Fruit fly (Drosophila melanogaster) whole organism, wandering third instar larva: Measurements from ENCODE around the gene CG15263.

Source experiments
- Abd-B ChIP-seq: fragments of >200 bp; optimal IDR thresholded peaks from 2 replicates; lab custom pipeline; 2017; ENCODE audit warnings: missing biosample characterization, missing genetic modification characterization
- CG32264 ChIP-seq: fragments of 200-800 bp; sonication (Bioruptor generic); optimal IDR thresholded peaks from 2 replicates; lab custom pipeline; 2016; ENCODE audit warnings: missing biosample characterization, missing genetic modification characterization
- CrebA ChIP-seq: fragments of 200-800 bp; sonication (Bioruptor generic); optimal IDR thresholded peaks from 2 replicates; lab custom pipeline; 2016; ENCODE audit warnings: missing biosample characterization, mild to moderate bottlenecking, missing genetic modification characterization, borderline replicate concordance
- Dfd ChIP-seq: fragments of >200 bp; optimal IDR thresholded peaks from 2 replicates; lab custom pipeline; 2017; ENCODE audit warnings: missing biosample characterization, missing genetic modification characterization
- Dif ChIP-seq: fragments of 200-275, 200-300 bp; sonication (Bioruptor generic); optimal IDR thresholded peaks from 2 replicates; lab custom pipeline; 2018; ENCODE audit warnings: missing biosample characterization, missing genetic modification characterization; ENCODE audit not compliant: partially characterized antibody
- GATAd ChIP-seq: sonication (Bioruptor generic); optimal IDR thresholded peaks from 2 replicates; lab custom pipeline; 2016; ENCODE audit warnings: missing biosample characterization, missing genetic modification characterization
- HLH106 ChIP-seq: fragments of 200-800 bp; optimal IDR thresholded peaks from 3 replicates; lab custom pipeline; 2019; ENCODE audit warnings: missing biosample characterization, mild to moderate bottlenecking, missing genetic modification characterization, moderate library complexity
- Hnf4 ChIP-seq: fragments of 200-800 bp; sonication (Bioruptor generic); optimal IDR thresholded peaks from 2 replicates; lab custom pipeline; 2016; ENCODE audit warnings: missing biosample characterization, mild to moderate bottlenecking, missing genetic modification characterization
- Hr78 ChIP-seq: fragments of >200 bp; optimal IDR thresholded peaks from 2 replicates; lab custom pipeline; 2017; ENCODE audit warnings: missing biosample characterization, missing genetic modification characterization
- Jra ChIP-seq: sonication (Bioruptor generic); optimal IDR thresholded peaks from 2 replicates; lab custom pipeline; 2016; ENCODE audit warnings: missing biosample characterization, missing genetic modification characterization
- Mio ChIP-seq: sonication (Bioruptor generic); optimal IDR thresholded peaks from 2 replicates; lab custom pipeline; 2016; ENCODE audit warnings: missing biosample characterization, missing genetic modification characterization
- Myc ChIP-seq: fragments of >200 bp; optimal IDR thresholded peaks from 2 replicates; lab custom pipeline; 2017
- N ChIP-seq: fragments of >200 bp; optimal IDR thresholded peaks from 2 replicates; lab custom pipeline; 2018; ENCODE audit warnings: missing biosample characterization, missing external identifiers, missing genetic modification characterization
- OdsH ChIP-seq: fragments of 200-800 bp; sonication (Bioruptor generic); optimal IDR thresholded peaks from 2 replicates; lab custom pipeline; 2016; ENCODE audit warnings: missing biosample characterization, mild to moderate bottlenecking, missing genetic modification characterization
- Sp1 ChIP-seq: fragments of 200-800 bp; sonication (Bioruptor generic); optimal IDR thresholded peaks from 3 replicates; lab custom pipeline; 2019; ENCODE audit warnings: missing biosample characterization, mild to moderate bottlenecking, missing genetic modification characterization, moderate library complexity
- Vsx2 ChIP-seq: fragments of 200-300, 225-300 bp; sonication (Bioruptor generic); optimal IDR thresholded peaks from 2 replicates; lab custom pipeline; 2018; ENCODE audit warnings: missing biosample characterization, missing genetic modification characterization; ENCODE audit not compliant: partially characterized antibody
- br ChIP-seq: fragments of 200-800 bp; sonication (Bioruptor generic); optimal IDR thresholded peaks from 2 replicates; lab custom pipeline; 2016; ENCODE audit warnings: missing biosample characterization, missing genetic modification characterization
- brk ChIP-seq: fragments of 200-800 bp; sonication (Bioruptor generic); optimal IDR thresholded peaks from 2 replicates; lab custom pipeline; 2016; ENCODE audit warnings: missing biosample characterization, mild to moderate bottlenecking, missing genetic modification characterization
- dl ChIP-seq, 2 experiments: fragments of 175-275, 200-275 bp in 1 of 2; fragments of 200-275 bp in 1 of 2; sonication (Bioruptor generic); optimal IDR thresholded peaks; lab custom pipeline; 2018; ENCODE audit warnings: mild to moderate bottlenecking in 2 of 2, missing biosample characterization in 2 of 2, missing genetic modification characterization in 2 of 2, moderate library complexity in 2 of 2; ENCODE audit not compliant: partially characterized antibody in 2 of 2, insufficient read depth in 1 of 2
- dmrt93B ChIP-seq: fragments of 200-800 bp; sonication (Bioruptor generic); optimal IDR thresholded peaks from 2 replicates; lab custom pipeline; 2018; ENCODE audit warnings: missing biosample characterization, mild to moderate bottlenecking, missing genetic modification characterization
- dsf ChIP-seq: sonication (Bioruptor generic); optimal IDR thresholded peaks from 2 replicates; lab custom pipeline; 2016; ENCODE audit warnings: missing biosample characterization, missing genetic modification characterization, borderline replicate concordance
- ey ChIP-seq: fragments of 200-800 bp; sonication (Bioruptor generic); optimal IDR thresholded peaks from 2 replicates; lab custom pipeline; 2016; ENCODE audit warnings: missing biosample characterization, missing genetic modification characterization
- foxo ChIP-seq, 2 experiments: fragments of 200-800 bp; sonication (Bioruptor generic); optimal IDR thresholded peaks; 2 replicates in 1 of 2; 3 replicates in 1 of 2; lab custom pipeline; 2016 to 2017; ENCODE audit warnings: missing biosample characterization in 2 of 2, missing genetic modification characterization in 2 of 2
- fru ChIP-seq: fragments of 200-800 bp; sonication (Bioruptor generic); optimal IDR thresholded peaks from 3 replicates; lab custom pipeline; 2016; ENCODE audit warnings: missing biosample characterization, mild to moderate bottlenecking, missing genetic modification characterization
- h ChIP-seq: fragments of 200-800 bp; sonication (Bioruptor generic); optimal IDR thresholded peaks from 3 replicates; lab custom pipeline; 2016; ENCODE audit warnings: missing biosample characterization, mild to moderate bottlenecking, missing genetic modification characterization
- jim ChIP-seq: fragments of 175-275, 200-325 bp; sonication (Bioruptor generic); optimal IDR thresholded peaks from 2 replicates; lab custom pipeline; 2016; ENCODE audit warnings: missing biosample characterization, mild to moderate bottlenecking, missing genetic modification characterization
- lola ChIP-seq: fragments of >200 bp; optimal IDR thresholded peaks from 2 replicates; lab custom pipeline; 2017; ENCODE audit warnings: missing biosample characterization, missing genetic modification characterization
- pan ChIP-seq: fragments of >200 bp; optimal IDR thresholded peaks from 2 replicates; lab custom pipeline; 2017
- psq ChIP-seq: fragments of 200-800 bp; sonication (Bioruptor generic); optimal IDR thresholded peaks from 3 replicates; lab custom pipeline; 2017; ENCODE audit warnings: missing biosample characterization, mild to moderate bottlenecking, missing genetic modification characterization, moderate library complexity
- rgr ChIP-seq: fragments of 200-800 bp; sonication (Bioruptor generic); optimal IDR thresholded peaks from 3 replicates; lab custom pipeline; 2016; ENCODE audit warnings: missing biosample characterization, mild to moderate bottlenecking, missing genetic modification characterization
- sage ChIP-seq: fragments of 200-800 bp; sonication (Bioruptor generic); optimal IDR thresholded peaks from 2 replicates; lab custom pipeline; 2016; ENCODE audit warnings: missing biosample characterization, mild to moderate bottlenecking, missing genetic modification characterization
- sv ChIP-seq: fragments of 200-800 bp; sonication (Bioruptor generic); optimal IDR thresholded peaks from 3 replicates; lab custom pipeline; 2016; ENCODE audit warnings: missing biosample characterization, missing genetic modification characterization
- tai ChIP-seq: sonication (Bioruptor generic); optimal IDR thresholded peaks from 2 replicates; lab custom pipeline; 2016; ENCODE audit warnings: missing biosample characterization, missing genetic modification characterization
- usp ChIP-seq: fragments of >200 bp; optimal IDR thresholded peaks from 2 replicates; lab custom pipeline; 2017; ENCODE audit warnings: missing biosample characterization, missing genetic modification characterization
- woc ChIP-seq: sonication (Bioruptor generic); optimal IDR thresholded peaks from 2 replicates; lab custom pipeline; 2016; ENCODE audit warnings: missing biosample characterization, mild to moderate bottlenecking, missing genetic modification characterization

Gene CG15263

DNA sequence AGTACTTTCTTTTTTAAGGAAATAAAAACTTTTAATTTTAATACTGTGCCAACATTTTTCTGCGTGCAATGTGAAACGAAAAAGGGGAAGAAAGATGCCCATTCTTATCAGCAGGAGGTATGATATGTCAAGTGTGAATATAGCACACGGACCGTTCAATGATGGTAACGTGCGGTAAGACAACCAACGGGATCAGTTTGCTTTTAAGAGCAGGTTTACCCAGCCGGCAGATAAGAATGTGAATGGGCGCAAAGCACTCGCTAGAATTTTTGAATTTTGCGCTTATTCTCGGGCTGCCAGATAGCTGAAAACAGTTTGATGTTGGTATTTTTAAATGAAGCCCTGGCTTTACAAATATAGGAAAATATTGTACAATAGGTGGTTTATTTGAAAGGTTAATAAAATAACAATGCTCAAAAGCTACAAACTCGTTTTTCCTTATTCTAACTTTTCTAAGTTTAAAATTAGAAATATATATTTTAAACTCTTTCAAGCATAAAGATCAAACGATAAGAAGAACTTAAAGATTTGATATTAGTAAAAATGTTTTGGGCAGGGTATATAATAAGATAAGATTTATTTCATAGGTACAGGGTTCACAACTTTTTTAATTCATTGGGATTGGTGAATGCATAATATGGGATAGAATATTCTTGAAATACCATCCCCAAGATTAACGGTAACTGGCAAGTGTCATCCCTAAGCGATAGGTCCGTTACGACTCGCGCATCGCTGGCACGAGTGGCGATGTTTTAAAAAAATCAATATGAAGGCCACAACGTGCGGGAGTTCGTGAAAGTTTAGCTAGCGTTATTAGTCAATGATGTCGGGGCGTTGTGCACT lies 36.4 kb upstream of the CG15263 start, which contains the start of gene dao:
TSS of gene dao (plus strand) at position 717 of the 843 bp plus-strand sequence.
- TF ChIP-seq HLH106 (tag; lab: Kevin White, UChicago): peak; percentile 6
- TF ChIP-seq Dfd: no peak
- no peak for TF ChIP-seq dsf
- TF ChIP-seq woc (GFP tag; lab: Kevin White, UChicago): no peak
- no peak for TF ChIP-seq Myc (lab: Kevin White, UChicago)
- no peak for TF ChIP-seq CrebA (GFP tag; lab: Kevin White, UChicago)
- TF ChIP-seq Mio: no peak
- TF ChIP-seq usp (GFP tag; lab: Kevin White, UChicago): no peak
- no peak for TF ChIP-seq GATAd (GFP tag; lab: Kevin White, UChicago)
- no peak for TF ChIP-seq Dif (GFP tag; lab: Kevin White, UChicago)
- TF ChIP-seq dl (GFP tag; optimal IDR thresholded peaks at IDR 0.05; lab: Kevin White, UChicago; ENCODE audit: insufficient read depth in 1 of 2, partially characterized antibody in 2 of 2): no peak
- TF ChIP-seq Hr78 (GFP tag; lab: Kevin White, UChicago): no peak
- no peak for TF ChIP-seq sage (GFP tag; lab: Kevin White, UChicago)
- TF ChIP-seq OdsH (GFP tag; lab: Kevin White, UChicago): no peak
- TF ChIP-seq Sp1 (GFP tag; lab: Kevin White, UChicago): no peak
- TF ChIP-seq jim (GFP tag; lab: Kevin White, UChicago): no peak
- no peak for TF ChIP-seq CG32264 (GFP tag; lab: Kevin White, UChicago)
- TF ChIP-seq sv (GFP tag; lab: Kevin White, UChicago): peak; percentile 31
- TF ChIP-seq Hnf4: no peak
- TF ChIP-seq foxo (GFP tag; optimal IDR thresholded peaks at IDR 0.05; lab: Kevin White, UChicago): peak in 1 of 2 experiments; percentile 16
- no peak for TF ChIP-seq tai (GFP tag; lab: Kevin White, UChicago)
- no peak for TF ChIP-seq ey (GFP tag; lab: Kevin White, UChicago)
- TF ChIP-seq N (GFP tag; lab: Kevin White, UChicago): no peak
- no peak for TF ChIP-seq dmrt93B
- TF ChIP-seq psq (GFP tag; lab: Kevin White, UChicago): no peak
- no peak for TF ChIP-seq Abd-B
- peak; percentile 1 for TF ChIP-seq h (GFP tag; lab: Kevin White, UChicago)
- no peak for TF ChIP-seq fru (GFP tag; lab: Kevin White, UChicago)
- TF ChIP-seq Vsx2: no peak
- TF ChIP-seq rgr: no peak
- no peak for TF ChIP-seq brk (GFP tag; lab: Kevin White, UChicago)
- no peak for TF ChIP-seq lola (GFP tag; lab: Kevin White, UChicago)

dm6 chr2L:15249006-15249513 lies 35.7 kb upstream of the CG15263 start:
- TF ChIP-seq HLH106 (tag; lab: Kevin White, UChicago): no peak
- no peak for TF ChIP-seq sage (GFP tag; lab: Kevin White, UChicago)
- no peak for TF ChIP-seq tai (GFP tag; lab: Kevin White, UChicago)
- TF ChIP-seq GATAd (GFP tag; lab: Kevin White, UChicago): no peak
- no peak for TF ChIP-seq Myc (lab: Kevin White, UChicago)
- no peak for TF ChIP-seq CrebA (GFP tag; lab: Kevin White, UChicago)
- TF ChIP-seq dl (GFP tag; optimal IDR thresholded peaks at IDR 0.05; lab: Kevin White, UChicago; ENCODE audit: insufficient read depth in 1 of 2, partially characterized antibody in 2 of 2): no peak
- no peak for TF ChIP-seq foxo (GFP tag; optimal IDR thresholded peaks at IDR 0.05; lab: Kevin White, UChicago)
- TF ChIP-seq Abd-B: no peak
- no peak for TF ChIP-seq psq (GFP tag; lab: Kevin White, UChicago)
- no peak for TF ChIP-seq pan (lab: Kevin White, UChicago)
- no peak for TF ChIP-seq dsf
- TF ChIP-seq N (GFP tag; lab: Kevin White, UChicago): no peak
- no peak for TF ChIP-seq CG32264 (GFP tag; lab: Kevin White, UChicago)
- no peak for TF ChIP-seq usp (GFP tag; lab: Kevin White, UChicago)
- no peak for TF ChIP-seq Jra (GFP tag; lab: Kevin White, UChicago)
- no peak for TF ChIP-seq Hnf4
- TF ChIP-seq dmrt93B: no peak
- TF ChIP-seq br (GFP tag; lab: Kevin White, UChicago): no peak
